Fruit fly (Drosophila melanogaster): ENCODE results near the gene CG31446.

The CG31446 gene

dm6 chr3R:15650669-15651068 is 42.2 kb upstream of the CG31446 start:
- TF ChIP-seq sd (tag; optimal IDR thresholded peaks at IDR 0.05) = peak; percentile 69
- TF ChIP-seq twi (tag; optimal IDR thresholded peaks at IDR 0.05) = peak; percentile 91
- peak; percentile 88 for TF ChIP-seq crol (GFP tag; IDR thresholded peaks at IDR 0.05)
- TF ChIP-seq peb (GFP tag; IDR thresholded peaks at IDR 0.05) = no peak

dm6 chr3R:15651770-15652410 is 41.0 kb upstream of the CG31446 start:
- peak; percentile 15 for TF ChIP-seq ems (GFP tag; optimal IDR thresholded peaks at IDR 0.05)
- peak; percentile 62 for TF ChIP-seq CG4424 (GFP tag; optimal IDR thresholded peaks at IDR 0.05)
- no peak for TF ChIP-seq CG8089 (GFP tag; optimal IDR thresholded peaks at IDR 0.05)
- TF ChIP-seq HLHmδ (GFP tag; optimal IDR thresholded peaks at IDR 0.05) = no peak
- peak in 1 of 3 experiments; percentile 47 for TF ChIP-seq lola (GFP tag; optimal IDR thresholded peaks at IDR 0.05)
- peak; percentile 21 for TF ChIP-seq jumu (GFP tag; optimal IDR thresholded peaks at IDR 0.05)
- TF ChIP-seq CG8290 (GFP tag; optimal IDR thresholded peaks at IDR 0.05) = peak; percentile 68
- TF ChIP-seq CG8290 (tag; optimal IDR thresholded peaks at IDR 0.05) = no peak
- TF ChIP-seq exex (tag; optimal IDR thresholded peaks at IDR 0.05) = no peak
- TF ChIP-seq CG10209 (GFP tag; optimal IDR thresholded peaks at IDR 0.05) = peak; percentile 8
- peak; percentile 31 for TF ChIP-seq CG13775 (GFP tag; optimal IDR thresholded peaks at IDR 0.05)
- peak; percentile 48 for TF ChIP-seq CG8359 (GFP tag; optimal IDR thresholded peaks at IDR 0.05; ENCODE audit: borderline replicate concordance)
- TF ChIP-seq CG7839 (tag; optimal IDR thresholded peaks at IDR 0.05) = peak; percentile 40
- peak in 1 of 2 experiments; percentile 50 for TF ChIP-seq dpn (GFP tag; optimal IDR thresholded peaks at IDR 0.05)
- TF ChIP-seq Hr78 (GFP tag; optimal IDR thresholded peaks at IDR 0.05) = peak in 1 of 2 experiments; percentile 5
- TF ChIP-seq CG12104 (GFP tag; optimal IDR thresholded peaks at IDR 0.05) = no peak
- TF ChIP-seq CG7928 (GFP tag; optimal IDR thresholded peaks at IDR 0.05) = no peak
- no peak for TF ChIP-seq CG2889 (GFP tag; IDR thresholded peaks at IDR 0.05)
- TF ChIP-seq Hand (GFP tag; optimal IDR thresholded peaks at IDR 0.05) = no peak
- TF ChIP-seq dm (GFP tag; optimal IDR thresholded peaks at IDR 0.05) = no peak
- TF ChIP-seq CG12155 (GFP tag; optimal IDR thresholded peaks at IDR 0.05) = no peak
- no peak for TF ChIP-seq Hmr (GFP tag; optimal IDR thresholded peaks at IDR 0.05)
- no peak for TF ChIP-seq pzg (GFP tag; optimal IDR thresholded peaks at IDR 0.05)
- TF ChIP-seq dmrt11E (tag; optimal IDR thresholded peaks at IDR 0.05) = peak; percentile 73
- no peak for TF ChIP-seq pan (optimal IDR thresholded peaks at IDR 0.05)
- peak in 1 of 2 experiments; percentile 27 for TF ChIP-seq pan (GFP tag; optimal IDR thresholded peaks at IDR 0.05 in 1 of 2, IDR thresholded peaks at IDR 0.05 in 1 of 2)
- peak; percentile 34 for TF ChIP-seq CG33557 (GFP tag; optimal IDR thresholded peaks at IDR 0.05)
- TF ChIP-seq sc (optimal IDR thresholded peaks at IDR 0.05) = no peak
- peak; percentile 29 for TF ChIP-seq sc (GFP tag; optimal IDR thresholded peaks at IDR 0.05)
- no peak for TF ChIP-seq cato (GFP tag; optimal IDR thresholded peaks at IDR 0.05; ENCODE audit: borderline replicate concordance)
- no peak for TF ChIP-seq CG18599 (GFP tag; optimal IDR thresholded peaks at IDR 0.05)
- TF ChIP-seq CG4730 (GFP tag; IDR thresholded peaks at IDR 0.05) = no peak
- TF ChIP-seq CG17328 (GFP tag; IDR thresholded peaks at IDR 0.05) = peak; percentile 43; the same call in 1 of the 2 replicates
- TF ChIP-seq CG30403 (GFP tag; optimal IDR thresholded peaks at IDR 0.05) = peak; percentile 34
- no peak for TF ChIP-seq Rx (GFP tag; IDR thresholded peaks at IDR 0.05)
- TF ChIP-seq tll (GFP tag; optimal IDR thresholded peaks at IDR 0.05) = no peak
- TF ChIP-seq ind (GFP tag; optimal IDR thresholded peaks at IDR 0.05) = peak; percentile 32
- TF ChIP-seq corto (GFP tag; optimal IDR thresholded peaks at IDR 0.05) = peak; percentile 70
- peak; percentile 57; the same call in 1 of the 2 replicates for TF ChIP-seq CG4360 (GFP tag; IDR thresholded peaks at IDR 0.05)
- TF ChIP-seq CG3065 (GFP tag; optimal IDR thresholded peaks at IDR 0.05) = no peak
- 0 out of 2 replicates have a peak, but pooled peaks have one; percentile 41 for TF ChIP-seq peb (GFP tag; IDR thresholded peaks at IDR 0.05)
- peak; percentile 65; the same call in 1 of the 3 replicates for TF ChIP-seq ken (GFP tag; IDR thresholded peaks at IDR 0.05)
- peak; percentile 70 for TF ChIP-seq ara (GFP tag; IDR thresholded peaks at IDR 0.05)
- TF ChIP-seq tap (tag; optimal IDR thresholded peaks at IDR 0.05) = peak; percentile 10
- TF ChIP-seq Dbx (GFP tag; IDR thresholded peaks at IDR 0.05) = no peak

All from whole organism, embryonic.